Worm (Caenorhabditis elegans): Measurements from ENCODE around the gene col-73.

ce11 chrII:4857873-4858364 is 15.0 kb downstream of the col-73 start, which contains the start of gene F11G11.5:
- TF ChIP-seq C34F6.9 (tag; optimal IDR thresholded peaks at IDR 0.05) (no peak), fos-1 (tag; optimal IDR thresholded peaks at IDR 0.05) (no peak), ZK546.5 (tag; optimal IDR thresholded peaks at IDR 0.05) (no peak), lin-39 (tag; optimal IDR thresholded peaks at IDR 0.05) (no peak), mab-5 (tag; optimal IDR thresholded peaks at IDR 0.05) (no peak), skn-1 (tag; optimal IDR thresholded peaks at IDR 0.05) (no peak), egl-27 (tag; optimal IDR thresholded peaks at IDR 0.05) (no peak), nhr-77 (tag; optimal IDR thresholded peaks at IDR 0.05) (no peak), nhr-23 (tag; optimal IDR thresholded peaks at IDR 0.05) (no peak), elt-1 (tag; optimal IDR thresholded peaks at IDR 0.05) (no peak), nhr-237 (tag; optimal IDR thresholded peaks at IDR 0.05) (no peak), lsy-2 (tag; optimal IDR thresholded peaks at IDR 0.05) (no peak)
